Fruit fly (Drosophila melanogaster): ENCODE results near the gene Hsp26.

The Hsp26 gene

DNA sequence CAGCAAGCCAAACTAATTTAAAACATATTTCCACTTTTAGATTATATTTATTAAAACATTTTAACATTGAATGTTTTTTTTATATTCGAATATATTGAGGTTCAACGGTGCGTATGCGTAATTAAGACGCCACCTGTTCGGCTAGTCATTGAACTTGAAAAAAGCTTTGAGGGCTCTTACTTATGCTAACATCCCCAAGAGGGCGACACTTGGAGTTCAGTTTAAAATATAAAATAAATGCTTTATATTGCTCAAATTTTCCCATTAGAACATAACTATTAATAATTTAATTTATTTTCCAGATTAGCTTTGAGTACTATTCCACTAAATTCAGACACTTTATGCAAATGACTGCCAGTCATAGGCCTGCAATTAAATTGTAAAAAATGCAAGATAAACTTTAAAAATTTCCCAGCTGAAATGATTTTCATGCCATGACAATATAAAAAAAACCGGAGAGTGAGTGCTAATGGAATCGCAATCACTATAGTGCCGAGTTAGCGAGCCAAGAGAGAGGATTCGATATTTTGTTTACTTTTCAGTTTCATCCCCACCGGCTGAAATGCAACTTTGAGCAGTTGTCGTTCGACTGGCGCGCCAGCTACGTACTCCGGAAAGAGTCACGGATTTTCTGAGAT, 43.4 kb downstream of the Hsp26 start, which contains the start of gene PGRP-LA (continued):
- TF ChIP-seq az2 (GFP tag; optimal IDR thresholded peaks at IDR 0.05): peak; percentile 1
- peak; percentile 54 for TF ChIP-seq Myb (GFP tag; optimal IDR thresholded peaks at IDR 0.05)
- peak; percentile 23 for TF ChIP-seq CG4424 (GFP tag; optimal IDR thresholded peaks at IDR 0.05)
- peak; percentile 13 for TF ChIP-seq BtbVII (GFP tag; optimal IDR thresholded peaks at IDR 0.05)
- no peak for TF ChIP-seq Dref (GFP tag; IDR thresholded peaks at IDR 0.05)
- no peak for TF ChIP-seq B-H1 (GFP tag; IDR thresholded peaks at IDR 0.05)
- peak; percentile 29 for TF ChIP-seq lilli (GFP tag; optimal IDR thresholded peaks at IDR 0.05)
- TF ChIP-seq Dp (GFP tag; optimal IDR thresholded peaks at IDR 0.05): peak; percentile 9
- no peak for TF ChIP-seq Ada2b (GFP tag; IDR thresholded peaks at IDR 0.05)
- no peak for TF ChIP-seq pb (GFP tag; optimal IDR thresholded peaks at IDR 0.05)
- 0 out of 2 replicates have a peak, but pooled peaks have one; percentile 52 for TF ChIP-seq CG14441 (GFP tag; IDR thresholded peaks at IDR 0.05)
- TF ChIP-seq CG32532 (GFP tag; IDR thresholded peaks at IDR 0.05): peak; percentile 81
- TF ChIP-seq CG2889 (GFP tag; IDR thresholded peaks at IDR 0.05): no peak
- TF ChIP-seq CG13424 (tag; optimal IDR thresholded peaks at IDR 0.05): peak; percentile 30
- TF ChIP-seq Camta (GFP tag; optimal IDR thresholded peaks at IDR 0.05): no peak
- TF ChIP-seq D (optimal IDR thresholded peaks at IDR 0.05): no peak
- TF ChIP-seq D (GFP tag; optimal IDR thresholded peaks at IDR 0.05): no peak
- no peak; the same call in 1 of the 2 replicates for TF ChIP-seq CG17328 (GFP tag; IDR thresholded peaks at IDR 0.05)
- no peak for TF ChIP-seq CG11085 (GFP tag; IDR thresholded peaks at IDR 0.05)
- no peak for TF ChIP-seq klu (GFP tag; IDR thresholded peaks at IDR 0.05)
- TF ChIP-seq pzg (GFP tag; optimal IDR thresholded peaks at IDR 0.05): no peak
- no peak for TF ChIP-seq lola (GFP tag; optimal IDR thresholded peaks at IDR 0.05)
- TF ChIP-seq sug (tag; optimal IDR thresholded peaks at IDR 0.05): no peak
- no peak for TF ChIP-seq CG1792 (GFP tag; optimal IDR thresholded peaks at IDR 0.05)
- TF ChIP-seq NfI (GFP tag; optimal IDR thresholded peaks at IDR 0.05): peak; percentile 46
- TF ChIP-seq ap (GFP tag; IDR thresholded peaks at IDR 0.05): no peak
- TF ChIP-seq grau (tag; optimal IDR thresholded peaks at IDR 0.05): peak; percentile 39
- TF ChIP-seq CG1233 (GFP tag; optimal IDR thresholded peaks at IDR 0.05): no peak
- TF ChIP-seq Doc3 (GFP tag; IDR thresholded peaks at IDR 0.05; ENCODE audit: partially characterized antibody): no peak
- TF ChIP-seq ken (GFP tag; IDR thresholded peaks at IDR 0.05): no peak
- peak; percentile 31 for TF ChIP-seq B-H2 (GFP tag; optimal IDR thresholded peaks at IDR 0.05)
- TF ChIP-seq unpg (GFP tag; optimal IDR thresholded peaks at IDR 0.05): peak; percentile 46
- peak; percentile 38 for TF ChIP-seq CG13296 (GFP tag; optimal IDR thresholded peaks at IDR 0.05)
- no peak for TF ChIP-seq cg (GFP tag; optimal IDR thresholded peaks at IDR 0.05)
- peak; percentile 25 for TF ChIP-seq dmrt99B (tag; optimal IDR thresholded peaks at IDR 0.05)
- no peak for TF ChIP-seq CG1647 (GFP tag; optimal IDR thresholded peaks at IDR 0.05)
- no peak for TF ChIP-seq Dll (GFP tag; IDR thresholded peaks at IDR 0.05; ENCODE audit: partially characterized antibody)
- TF ChIP-seq HLH3B (GFP tag; IDR thresholded peaks at IDR 0.05): no peak
- TF ChIP-seq tgo (GFP tag; IDR thresholded peaks at IDR 0.05): peak; percentile 40; the same call in 1 of the 3 replicates
- peak; percentile 28 for TF ChIP-seq CG2120 (GFP tag; optimal IDR thresholded peaks at IDR 0.05)
- TF ChIP-seq al (GFP tag; IDR thresholded peaks at IDR 0.05): no peak
- no peak for TF ChIP-seq Stat92E (GFP tag; optimal IDR thresholded peaks at IDR 0.05)
- no peak for TF ChIP-seq z (GFP tag; IDR thresholded peaks at IDR 0.05)
- TF ChIP-seq Sox100B (GFP tag; optimal IDR thresholded peaks at IDR 0.05): peak; percentile 20
- no peak for TF ChIP-seq CG7786 (GFP tag; optimal IDR thresholded peaks at IDR 0.05)
- TF ChIP-seq Antp (GFP tag; optimal IDR thresholded peaks at IDR 0.05): no peak
- TF ChIP-seq gsb (GFP tag; IDR thresholded peaks at IDR 0.05): peak; percentile 37; the same call in 1 of the 2 replicates
- no peak for TF ChIP-seq CG11695 (GFP tag; IDR thresholded peaks at IDR 0.05)
- TF ChIP-seq Bgb (GFP tag; IDR thresholded peaks at IDR 0.05; ENCODE audit: partially characterized antibody): no peak
- TF ChIP-seq dimm (GFP tag; IDR thresholded peaks at IDR 0.05): no peak
- no peak for TF ChIP-seq CG33557 (GFP tag; optimal IDR thresholded peaks at IDR 0.05)
